Fruit fly (Drosophila melanogaster) whole organism, embryonic: ENCODE measurements around the gene mei-218.

Experiments used
- CG10274 ChIP-seq: fragments of 200-800 bp; sonication (Bioruptor generic); optimal IDR thresholded peaks from 3 replicates; lab custom pipeline; 2017; ENCODE audit warnings: missing biosample characterization, mild to moderate bottlenecking, missing genetic modification characterization
- CG11085 ChIP-seq: fragments of 200-800 bp; sonication (Bioruptor generic); IDR thresholded peaks from 2 replicates; pipeline ENCODE4 v1.3.6; 2022; ENCODE audit warnings: missing biosample characterization, missing genetic modification characterization
- CG11247 ChIP-seq: fragments of 200-800 bp; sonication (Bioruptor generic); IDR thresholded peaks from 2 replicates; pipeline ENCODE4 v1.3.6; 2022; ENCODE audit warnings: missing biosample characterization, missing genetic modification characterization
- CG12071 ChIP-seq: fragments of 200-800 bp; sonication (Bioruptor generic); optimal IDR thresholded peaks from 3 replicates; lab custom pipeline; 2018; ENCODE audit warnings: missing biosample characterization, mild to moderate bottlenecking, missing genetic modification characterization
- CG12219 ChIP-seq: fragments of 200-800 bp; sonication (Bioruptor generic); optimal IDR thresholded peaks from 3 replicates; lab custom pipeline; 2018; ENCODE audit warnings: missing biosample characterization, mild to moderate bottlenecking, missing genetic modification characterization
- CG14014 ChIP-seq: fragments of 200-800 bp; sonication (Bioruptor generic); IDR thresholded peaks from 2 replicates; pipeline ENCODE4 v1.3.6; 2022; ENCODE audit warnings: missing biosample characterization, missing genetic modification characterization
- CG1529 ChIP-seq: fragments of 200-800 bp; sonication (Bioruptor generic); optimal IDR thresholded peaks from 3 replicates; lab custom pipeline; 2018; ENCODE audit warnings: missing biosample characterization, missing genetic modification characterization
- CG15479 ChIP-seq: fragments of 200-800 bp; sonication (Bioruptor generic); optimal IDR thresholded peaks from 3 replicates; lab custom pipeline; 2019; ENCODE audit warnings: missing biosample characterization, mild to moderate bottlenecking, missing genetic modification characterization, moderate library complexity
- CG1647 ChIP-seq: fragments of 200-800 bp; sonication (Bioruptor generic); optimal IDR thresholded peaks from 3 replicates; lab custom pipeline; 2016; ENCODE audit warnings: missing biosample characterization, missing genetic modification characterization
- CG18011 ChIP-seq: fragments of 200-800 bp; sonication (Bioruptor generic); optimal IDR thresholded peaks from 2 replicates; lab custom pipeline; 2017; ENCODE audit warnings: missing biosample characterization, missing genetic modification characterization, mild to moderate bottlenecking, moderate library complexity, missing genotype
- CG18619 ChIP-seq: fragments of 200-800 bp; sonication (Bioruptor generic); optimal IDR thresholded peaks from 3 replicates; lab custom pipeline; 2017; ENCODE audit warnings: missing biosample characterization, mild to moderate bottlenecking, missing genetic modification characterization
- CG2116 ChIP-seq: fragments of 200-800 bp; sonication (Bioruptor generic); optimal IDR thresholded peaks from 3 replicates; lab custom pipeline; 2018; ENCODE audit warnings: missing biosample characterization, mild to moderate bottlenecking, missing genetic modification characterization
- CG2678 ChIP-seq: fragments of 200-800 bp; sonication (Bioruptor generic); optimal IDR thresholded peaks from 3 replicates; lab custom pipeline; 2019; ENCODE audit warnings: missing biosample characterization, mild to moderate bottlenecking, missing genetic modification characterization, moderate library complexity
- CG31388 ChIP-seq: fragments of 200-800 bp; sonication (Bioruptor generic); optimal IDR thresholded peaks from 2 replicates; lab custom pipeline; 2016; ENCODE audit warnings: missing biosample characterization, missing genetic modification characterization
- CG34422 ChIP-seq: fragments of 200-800 bp; sonication (Bioruptor generic); IDR thresholded peaks from 3 replicates; pipeline ENCODE4 v1.3.6; 2022; ENCODE audit warnings: missing biosample characterization, missing genetic modification characterization
- CG4424 ChIP-seq: fragments of 200-800 bp; sonication (Bioruptor generic); optimal IDR thresholded peaks from 3 replicates; lab custom pipeline; 2016; ENCODE audit warnings: missing biosample characterization, missing genetic modification characterization
- CG4707 ChIP-seq: fragments of 200-800 bp; sonication (Bioruptor generic); optimal IDR thresholded peaks from 2 replicates; lab custom pipeline; 2018; ENCODE audit warnings: missing biosample characterization, mild to moderate bottlenecking, missing genetic modification characterization, moderate library complexity
- CG5953 ChIP-seq: fragments of 200-800 bp; sonication (Bioruptor generic); IDR thresholded peaks from 2 replicates; pipeline ENCODE4 v1.3.6; 2022; ENCODE audit warnings: missing biosample characterization, missing genetic modification characterization
- CG8388 ChIP-seq: fragments of 200-800 bp; sonication (Bioruptor generic); optimal IDR thresholded peaks from 2 replicates; lab custom pipeline; 2019; ENCODE audit warnings: missing biosample characterization, mild to moderate bottlenecking, missing genetic modification characterization, moderate library complexity
- Deaf1 ChIP-seq: fragments of 200-800 bp; optimal IDR thresholded peaks from 3 replicates; lab custom pipeline; 2019; ENCODE audit warnings: missing biosample characterization, mild to moderate bottlenecking, missing genetic modification characterization, moderate library complexity
- Ets65A ChIP-seq: fragments of 200-800 bp; sonication (Bioruptor generic); peaks from one replicate; lab custom pipeline; 2016; ENCODE audit warnings: missing biosample characterization, missing genetic modification characterization
- Fer2 ChIP-seq: fragments of 200-800 bp; sonication (Bioruptor generic); optimal IDR thresholded peaks from 2 replicates; lab custom pipeline; 2018; ENCODE audit warnings: missing biosample characterization, mild to moderate bottlenecking, missing genetic modification characterization, moderate library complexity
- HmgZ ChIP-seq: fragments of 200-800 bp; sonication (Bioruptor generic); optimal IDR thresholded peaks from 2 replicates; lab custom pipeline; 2018; ENCODE audit warnings: missing biosample characterization, mild to moderate bottlenecking, missing genetic modification characterization
- Hmr ChIP-seq: fragments of 200-800 bp; sonication (Bioruptor generic); optimal IDR thresholded peaks from 3 replicates; lab custom pipeline; 2017; ENCODE audit warnings: mild to moderate bottlenecking, missing biosample characterization, missing genetic modification reagents, missing genetic modification characterization
- Hr3 ChIP-seq: fragments of 200-800 bp; sonication (Bioruptor generic); optimal IDR thresholded peaks from 3 replicates; lab custom pipeline; 2016; ENCODE audit warnings: missing biosample characterization, missing genetic modification characterization
- Hr39 ChIP-seq: fragments of >200 bp; optimal IDR thresholded peaks from 2 replicates; lab custom pipeline; 2017
- Hr51 ChIP-seq, 2 experiments: fragments of 200-800 bp; sonication (Bioruptor generic); optimal IDR thresholded peaks; 2 replicates in 1 of 2; 3 replicates in 1 of 2; lab custom pipeline; 2016 to 2018; ENCODE audit warnings: missing biosample characterization in 2 of 2, missing genetic modification characterization in 2 of 2, mild to moderate bottlenecking in 1 of 2, moderate library complexity in 1 of 2
- Mrtf ChIP-seq: fragments of 200-800 bp; sonication (Bioruptor generic); IDR thresholded peaks from 3 replicates; pipeline ENCODE4 v1.3.6; 2022; ENCODE audit warnings: missing biosample characterization, missing genetic modification characterization
- Trl ChIP-seq, 3 experiments: fragments of >200 bp in 2 of 3; fragments of 200-800 bp in 1 of 3; sonication (Bioruptor generic) in 1 of 3; optimal IDR thresholded peaks; 2 replicates in 1 of 3; 3 replicates in 2 of 3; lab custom pipeline; 2016 to 2017; ENCODE audit warnings: missing biosample characterization in 1 of 3, missing genetic modification characterization in 1 of 3
- btn ChIP-seq: fragments of 200-800 bp; sonication (Bioruptor generic); optimal IDR thresholded peaks from 2 replicates; lab custom pipeline; 2016; ENCODE audit warnings: missing biosample characterization, missing genetic modification characterization
- chinmo ChIP-seq: fragments of 200-800 bp; sonication (Bioruptor generic); IDR thresholded peaks from 4 replicates; pipeline ENCODE4 v1.3.6; 2022; ENCODE audit warnings: missing biosample characterization, missing genetic modification characterization; ENCODE audit not compliant: partially characterized antibody
- crol ChIP-seq: fragments of 200-800 bp; sonication (Bioruptor generic); IDR thresholded peaks from 2 replicates; pipeline ENCODE4 v1.3.6; 2022; ENCODE audit warnings: missing biosample characterization, missing genetic modification characterization
- dati ChIP-seq: fragments of 200-800 bp; sonication (Bioruptor generic); IDR thresholded peaks from 2 replicates; pipeline ENCODE4 v1.3.6; 2022; ENCODE audit warnings: missing biosample characterization, missing genetic modification characterization
- dimm ChIP-seq: fragments of 200-800 bp; sonication (Bioruptor generic); IDR thresholded peaks from 2 replicates; pipeline ENCODE4 v1.3.6; 2022; ENCODE audit warnings: missing biosample characterization, missing genetic modification characterization
- nerfin-1 ChIP-seq: fragments of 200-800 bp; sonication (Bioruptor generic); optimal IDR thresholded peaks from 3 replicates; lab custom pipeline; 2019; ENCODE audit warnings: missing biosample characterization, mild to moderate bottlenecking, missing genetic modification characterization, moderate library complexity
- nerfin-2 ChIP-seq: fragments of 200-800 bp; sonication (Bioruptor generic); IDR thresholded peaks from 2 replicates; pipeline ENCODE4 v1.3.6; 2022; ENCODE audit warnings: missing biosample characterization, missing genetic modification characterization; ENCODE audit not compliant: partially characterized antibody
- onecut ChIP-seq: fragments of 200-800 bp; sonication (Bioruptor generic); IDR thresholded peaks from 2 replicates; pipeline ENCODE4 v1.3.6; 2022; ENCODE audit warnings: missing biosample characterization, missing genetic modification characterization
- p53 ChIP-seq: fragments of 200-800 bp; sonication (Bioruptor generic); optimal IDR thresholded peaks from 2 replicates; lab custom pipeline; 2016; ENCODE audit warnings: missing biosample characterization, missing genetic modification characterization
- ro ChIP-seq: fragments of 200-800 bp; sonication (Bioruptor generic); IDR thresholded peaks from 2 replicates; pipeline ENCODE4 v1.3.6; 2022; ENCODE audit warnings: missing biosample characterization, missing genetic modification characterization
- sima ChIP-seq: fragments of 200-800 bp; sonication (Bioruptor generic); optimal IDR thresholded peaks from 2 replicates; lab custom pipeline; 2016; ENCODE audit warnings: missing biosample characterization, missing genetic modification characterization
- so ChIP-seq: fragments of 200-800 bp; sonication (Bioruptor generic); IDR thresholded peaks from 3 replicates; pipeline ENCODE4 v1.3.6; 2022; ENCODE audit warnings: missing biosample characterization, missing genetic modification characterization
- tap ChIP-seq: fragments of 200-800 bp; optimal IDR thresholded peaks from 3 replicates; lab custom pipeline; 2019; ENCODE audit warnings: missing biosample characterization, mild to moderate bottlenecking, missing genetic modification characterization, moderate library complexity
- tio ChIP-seq: fragments of 200-800 bp; sonication (Bioruptor generic); optimal IDR thresholded peaks from 2 replicates; lab custom pipeline; 2017; ENCODE audit warnings: missing biosample characterization, missing genetic modification characterization, inconsistent platforms
- tna ChIP-seq: fragments of 200-800 bp; sonication (Bioruptor generic); IDR thresholded peaks from 2 replicates; pipeline ENCODE4 v1.3.6; 2022; ENCODE audit warnings: missing biosample characterization, missing genetic modification characterization; ENCODE audit not compliant: partially characterized antibody
- trem ChIP-seq: fragments of 200-800 bp; optimal IDR thresholded peaks from 3 replicates; lab custom pipeline; 2019; ENCODE audit warnings: missing biosample characterization, mild to moderate bottlenecking, missing genetic modification characterization, moderate library complexity
- unpg ChIP-seq: fragments of 200-800 bp; sonication (Bioruptor generic); optimal IDR thresholded peaks from 3 replicates; lab custom pipeline; 2018; ENCODE audit warnings: missing biosample characterization, mild to moderate bottlenecking, missing genetic modification characterization, moderate library complexity
- wek ChIP-seq: fragments of 200-800 bp; sonication (Bioruptor generic); optimal IDR thresholded peaks from 3 replicates; lab custom pipeline; 2018; ENCODE audit warnings: missing biosample characterization, mild to moderate bottlenecking, missing genetic modification characterization, moderate library complexity
- zf30C ChIP-seq: fragments of 200-800 bp; sonication (Bioruptor generic); optimal IDR thresholded peaks from 3 replicates; lab custom pipeline; 2018; ENCODE audit warnings: missing biosample characterization, mild to moderate bottlenecking, missing genetic modification characterization

Gene mei-218

dm6 chrX:17125017-17125821, 17.6 kb downstream of the mei-218 start (continued):
- TF ChIP-seq CG34422 (GFP tag; lab: Robert Waterston, UW) (peak; percentile 67; the same call in 2 of the 3 replicates), Mrtf (GFP tag; lab: Robert Waterston, UW) (0 out of 3 replicates have a peak, but pooled peaks have one; percentile 40), HmgZ (tag; lab: Kevin White, UChicago) (peak; percentile 22), Hr39 (lab: Kevin White, UChicago) (no peak), CG1647 (GFP tag; lab: Kevin White, UChicago) (no peak), wek (GFP tag; lab: Kevin White, UChicago) (no peak), Hr51 (GFP tag; optimal IDR thresholded peaks at IDR 0.05; lab: Kevin White, UChicago) (peak; percentile 23 to 80), CG11247 (GFP tag; lab: Robert Waterston, UW) (peak; percentile 53), CG2678 (peak; percentile 89), CG11085 (GFP tag; lab: Robert Waterston, UW) (peak; percentile 47; the same call in 1 of the 2 replicates), chinmo (GFP tag; lab: Robert Waterston, UW) (peak; percentile 94; the same call in 3 of the 4 replicates), CG8388 (GFP tag; lab: Kevin White, UChicago) (peak; percentile 34), CG2116 (no peak), sima (GFP tag; lab: Kevin White, UChicago) (no peak), CG15479 (peak; percentile 76), Ets65A (GFP tag; lab: Kevin White, UChicago) (peak; percentile 4), Trl (optimal IDR thresholded peaks at IDR 0.05; lab: Kevin White, UChicago) (peak; percentile 25 to 33), Trl (GFP tag; optimal IDR thresholded peaks at IDR 0.05; lab: Kevin White, UChicago) (peak; percentile 50), tio (GFP tag; lab: Kevin White, UChicago) (peak; percentile 35), dati (no peak; the same call in 1 of the 2 replicates), trem (tag; lab: Kevin White, UChicago) (peak; percentile 47), p53 (GFP tag; lab: Kevin White, UChicago) (no peak), CG4424 (GFP tag; lab: Kevin White, UChicago) (peak; percentile 60), onecut (GFP tag; lab: Robert Waterston, UW) (peak; percentile 36; the same call in 1 of the 2 replicates), CG4707 (GFP tag; lab: Kevin White, UChicago) (peak; percentile 73), CG1529 (GFP tag; lab: Kevin White, UChicago) (no peak), CG5953 (GFP tag; lab: Robert Waterston, UW) (peak; percentile 56), CG31388 (GFP tag; lab: Kevin White, UChicago) (no peak), CG14014 (GFP tag; lab: Robert Waterston, UW) (peak; percentile 72), zf30C (no peak), so (GFP tag; lab: Robert Waterston, UW) (peak; percentile 65), CG12071 (no peak), Hr3 (GFP tag; lab: Kevin White, UChicago) (peak; percentile 9), tap (tag; lab: Kevin White, UChicago) (peak; percentile 67), Hmr (peak; percentile 71), Fer2 (peak; percentile 45), ro (GFP tag; lab: Robert Waterston, UW) (no peak), tna (peak; percentile 69), dimm (0 out of 2 replicates have a peak, but pooled peaks have one; percentile 19), nerfin-1 (tag; lab: Kevin White, UChicago) (no peak), btn (GFP tag; lab: Kevin White, UChicago) (no peak), CG18011 (no peak), CG10274 (GFP tag; lab: Kevin White, UChicago) (peak; percentile 8), CG12219 (GFP tag; lab: Kevin White, UChicago) (peak; percentile 2), unpg (GFP tag; lab: Kevin White, UChicago) (peak; percentile 77), Deaf1 (tag; lab: Kevin White, UChicago) (peak; percentile 48), crol (GFP tag; lab: Robert Waterston, UW) (0 out of 2 replicates have a peak, but pooled peaks have one; percentile 40), CG18619 (peak; percentile 27), nerfin-2 (GFP tag; lab: Robert Waterston, UW) (peak; percentile 82)
